Fruit fly (Drosophila melanogaster): ENCODE data around the gene Gr77a.
A peak's percentile ranks its signal among the peaks of the same experiment; 100 is the strongest.

The Gr77a gene

DNA sequence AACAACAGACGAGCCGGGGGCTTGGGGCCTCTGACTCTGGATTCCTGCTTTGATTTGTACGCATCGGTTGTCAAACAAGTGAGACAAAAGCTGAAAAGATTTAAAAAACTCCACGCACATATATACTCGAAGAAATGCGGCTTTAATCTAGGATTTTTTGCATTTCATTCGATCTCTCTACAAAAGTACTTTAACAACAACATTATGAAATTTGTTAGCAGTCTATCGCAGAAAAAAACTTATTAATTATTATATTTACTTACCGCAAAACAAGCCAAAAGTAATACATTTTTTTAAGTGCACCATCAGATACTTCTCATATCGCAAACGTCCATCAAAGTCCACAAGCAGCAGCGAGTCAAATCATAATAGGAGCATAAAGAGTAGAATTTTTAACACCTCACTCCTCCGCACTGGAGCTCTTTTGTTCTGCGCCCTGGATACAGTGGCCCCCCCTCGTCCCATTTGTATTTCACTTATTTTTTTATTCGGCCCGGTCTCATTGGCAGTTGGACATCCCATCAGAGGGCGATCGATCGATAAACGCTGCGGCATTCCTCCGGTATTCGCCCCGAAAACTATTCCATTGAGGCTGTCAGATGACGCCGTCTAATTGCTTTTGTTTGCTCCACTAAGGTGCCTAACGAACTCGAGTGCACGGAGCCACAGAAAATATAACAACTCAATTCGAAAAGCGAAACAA is 28.6 kb downstream of the Gr77a start (continued):
- TF ChIP-seq cwo (GFP tag; optimal IDR thresholded peaks at IDR 0.05) (no peak), CG9215 (GFP tag; IDR thresholded peaks at IDR 0.05) (peak; percentile 24; the same call in 1 of the 2 replicates), Hmr (GFP tag; optimal IDR thresholded peaks at IDR 0.05) (peak; percentile 15), CG13894 (tag; optimal IDR thresholded peaks at IDR 0.05) (no peak), exex (tag; optimal IDR thresholded peaks at IDR 0.05) (no peak), hth (optimal IDR thresholded peaks at IDR 0.05) (no peak), Ada2b (GFP tag; IDR thresholded peaks at IDR 0.05) (peak; percentile 57), CG16813 (GFP tag; IDR thresholded peaks at IDR 0.05; ENCODE audit: partially characterized antibody) (no peak), CG11695 (GFP tag; IDR thresholded peaks at IDR 0.05) (no peak), CG32772 (GFP tag; IDR thresholded peaks at IDR 0.05) (0 out of 2 replicates have a peak, but pooled peaks have one; percentile 35), sisA (GFP tag; IDR thresholded peaks at IDR 0.05) (peak; percentile 49), Drgx (GFP tag; IDR thresholded peaks at IDR 0.05) (no peak; the same call in 1 of the 2 replicates), CG10431 (GFP tag; optimal IDR thresholded peaks at IDR 0.05) (no peak), CG32532 (GFP tag; IDR thresholded peaks at IDR 0.05) (no peak), CG8281 (tag; optimal IDR thresholded peaks at IDR 0.05) (no peak), CG13424 (tag; optimal IDR thresholded peaks at IDR 0.05) (peak; percentile 48), CG10274 (GFP tag; optimal IDR thresholded peaks at IDR 0.05) (no peak), ftz-f1 (GFP tag; optimal IDR thresholded peaks at IDR 0.05) (no peak), gsb-n (tag; optimal IDR thresholded peaks at IDR 0.05) (peak; percentile 64), unc-4 (GFP tag; IDR thresholded peaks at IDR 0.05; ENCODE audit: partially characterized antibody) (no peak), Hey (tag; optimal IDR thresholded peaks at IDR 0.05) (no peak), CG8290 (GFP tag; optimal IDR thresholded peaks at IDR 0.05) (no peak), CG8290 (tag; optimal IDR thresholded peaks at IDR 0.05) (no peak), CG2116 (GFP tag; optimal IDR thresholded peaks at IDR 0.05) (no peak), kni (GFP tag; optimal IDR thresholded peaks at IDR 0.05) (peak; percentile 34), Ptx1 (GFP tag; IDR thresholded peaks at IDR 0.05) (peak; percentile 55; the same call in 1 of the 2 replicates), CG4404 (GFP tag; IDR thresholded peaks at IDR 0.05) (no peak), D19A (tag; optimal IDR thresholded peaks at IDR 0.05) (peak; percentile 51), CG12071 (GFP tag; optimal IDR thresholded peaks at IDR 0.05) (no peak), Ets65A (GFP tag) (no peak), CG8388 (GFP tag; optimal IDR thresholded peaks at IDR 0.05) (peak; percentile 22), ssp (GFP tag; IDR thresholded peaks at IDR 0.05) (no peak), corto (GFP tag; optimal IDR thresholded peaks at IDR 0.05) (no peak), CG9932 (GFP tag; IDR thresholded peaks at IDR 0.05) (peak; percentile 45; the same call in 1 of the 2 replicates), tap (tag; optimal IDR thresholded peaks at IDR 0.05) (peak; percentile 38), CG17612 (GFP tag; IDR thresholded peaks at IDR 0.05) (no peak), hb (GFP tag; IDR thresholded peaks at IDR 0.05; ENCODE audit: partially characterized antibody) (no peak), dpn (GFP tag; optimal IDR thresholded peaks at IDR 0.05) (peak; percentile 28 to 41), Hr3 (GFP tag; optimal IDR thresholded peaks at IDR 0.05) (peak; percentile 15), CG10366 (GFP tag; IDR thresholded peaks at IDR 0.05) (no peak; the same call in 1 of the 2 replicates), jing (GFP tag; optimal IDR thresholded peaks at IDR 0.05) (no peak), p53 (GFP tag; optimal IDR thresholded peaks at IDR 0.05) (no peak), CG7987 (GFP tag; optimal IDR thresholded peaks at IDR 0.05) (no peak), Jarid2 (GFP tag; optimal IDR thresholded peaks at IDR 0.05) (peak; percentile 12), odd (GFP tag; optimal IDR thresholded peaks at IDR 0.05) (no peak), CG3847 (GFP tag; IDR thresholded peaks at IDR 0.05) (no peak), onecut (GFP tag; IDR thresholded peaks at IDR 0.05) (peak; percentile 27; the same call in 1 of the 2 replicates), bowl (GFP tag; IDR thresholded peaks at IDR 0.05) (no peak), shn (GFP tag; optimal IDR thresholded peaks at IDR 0.05) (no peak), eyg (GFP tag; optimal IDR thresholded peaks at IDR 0.05) (no peak), mirr (GFP tag; optimal IDR thresholded peaks at IDR 0.05) (no peak)
